Worm (Caenorhabditis elegans) whole organism, L1 larva: ENCODE results near the gene sdz-19.

Experiments
- aly-2 ChIP-seq: fragments of 150-350 bp; optimal IDR thresholded peaks from 2 replicates; lab custom pipeline; 2014; ENCODE audit warnings: missing biosample characterization, missing genetic modification characterization
- ama-1 ChIP-seq: fragments of 150-350 bp; optimal IDR thresholded peaks from 2 replicates; lab custom pipeline; 2014
- ceh-82 ChIP-seq, 3 experiments: fragments of 150-350 bp in 1 of 3; sonication (generic microtip) in 2 of 3; optimal IDR thresholded peaks; 2 replicates each; lab custom pipeline; 2014 to 2017; ENCODE audit warnings: missing biosample characterization in 3 of 3, missing genetic modification characterization in 3 of 3
- egl-27 ChIP-seq, 2 experiments: fragments of 150-350 bp in 1 of 2; sonication (generic microtip); optimal IDR thresholded peaks; 3 replicates each; lab custom pipeline; 2017 to 2018; ENCODE audit warnings: missing biosample characterization in 2 of 2, missing genetic modification characterization in 2 of 2, missing genetic modification reagents in 2 of 2
- jun-1 ChIP-seq: fragments of 150-350 bp; optimal IDR thresholded peaks from 2 replicates; lab custom pipeline; 2014; ENCODE audit warnings: missing biosample characterization, missing genetic modification reagents, missing genetic modification characterization
- mdl-1 ChIP-seq, 2 experiments: fragments of 150-350 bp; optimal IDR thresholded peaks; 2 replicates each; lab custom pipeline; 2014 to 2017; ENCODE audit warnings: missing biosample characterization in 2 of 2, missing genetic modification characterization in 2 of 2, inconsistent platforms in 1 of 2
- mep-1 ChIP-seq: fragments of 150-350 bp; optimal IDR thresholded peaks from 2 replicates; lab custom pipeline; 2014; ENCODE audit warnings: missing biosample characterization, missing genetic modification characterization
- nhr-11 ChIP-seq: fragments of 150-350 bp; optimal IDR thresholded peaks from 2 replicates; lab custom pipeline; 2014; ENCODE audit warnings: missing biosample characterization, missing genetic modification characterization
- nhr-90 ChIP-seq: sonication (generic microtip); optimal IDR thresholded peaks from 2 replicates; lab custom pipeline; 2016; ENCODE audit warnings: mild to moderate bottlenecking, missing genetic modification characterization, missing compliant biosample characterization; ENCODE audit not compliant: poor library complexity
- snu-23 ChIP-seq: sonication (generic microtip); optimal IDR thresholded peaks from 2 replicates; lab custom pipeline; 2016; ENCODE audit warnings: missing genetic modification characterization, missing compliant biosample characterization
- unc-130 ChIP-seq: fragments of 150-350 bp; optimal IDR thresholded peaks from 2 replicates; lab custom pipeline; 2017; ENCODE audit warnings: missing biosample characterization, missing genetic modification characterization, inconsistent platforms
- unc-62 ChIP-seq: fragments of 150-350 bp; optimal IDR thresholded peaks from 2 replicates; lab custom pipeline; 2014; ENCODE audit warnings: missing biosample characterization, missing genetic modification reagents, missing genetic modification characterization
- unc-98 ChIP-seq: fragments of 200-800 bp; sonication (Bioruptor generic); IDR thresholded peaks from 2 replicates; pipeline ENCODE4 v1.3.6; 2022; ENCODE audit warnings: missing genetic modification characterization, missing compliant biosample characterization
- ztf-11 ChIP-seq, 2 experiments: sonication (generic microtip); optimal IDR thresholded peaks; 2 replicates each; lab custom pipeline; 2016 to 2017; ENCODE audit warnings: missing genetic modification characterization in 2 of 2, missing biosample characterization in 1 of 2, missing compliant biosample characterization in 1 of 2

DNA sequence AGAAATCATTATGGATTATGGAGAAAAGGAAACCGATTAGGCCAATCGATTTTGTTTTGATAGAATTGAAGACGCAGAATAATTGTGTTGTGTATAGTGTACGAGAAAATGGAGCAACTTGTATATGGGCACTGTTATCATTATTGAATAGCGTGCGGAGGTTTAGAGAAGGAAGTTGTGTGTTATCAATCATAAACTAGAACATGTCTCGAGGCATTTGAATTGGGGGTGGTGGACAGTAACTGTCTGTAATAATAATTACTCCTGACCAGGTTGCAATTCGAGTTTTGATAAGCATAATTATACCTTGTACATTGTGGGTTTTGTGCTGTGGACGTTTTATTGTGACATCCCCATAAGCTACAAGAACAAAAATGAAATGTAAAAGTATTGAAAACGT is 36.4 kb downstream of the sdz-19 start, which contains the start of gene cdf-2:
- TF ChIP-seq mep-1 (tag; lab: Kevin White, UChicago) (no peak), egl-27 (tag; optimal IDR thresholded peaks at IDR 0.05; lab: Kevin White, UChicago) (no peak), ceh-82 (tag; optimal IDR thresholded peaks at IDR 0.05; lab: Kevin White, UChicago) (no peak), nhr-11 (tag; lab: Kevin White, UChicago) (no peak), jun-1 (tag; lab: Kevin White, UChicago) (no peak), ztf-11 (tag; optimal IDR thresholded peaks at IDR 0.05; lab: Kevin White, UChicago) (no peak), nhr-90 (tag; lab: Kevin White, UChicago) (no peak), snu-23 (GFP tag; lab: Kevin White, UChicago) (no peak), unc-98 (GFP tag; lab: Robert Waterston, UW) (no peak), aly-2 (tag; lab: Kevin White, UChicago) (no peak), mdl-1 (tag; optimal IDR thresholded peaks at IDR 0.05; lab: Kevin White, UChicago) (no peak), ama-1 (no peak), unc-62 (GFP tag; lab: Kevin White, UChicago) (no peak), unc-130 (tag; lab: Kevin White, UChicago) (no peak)
